Fruit fly (Drosophila melanogaster) whole organism: ENCODE data around the gene gro.

Experiments
- CG8478 ChIP-seq: fragments of >200 bp; optimal IDR thresholded peaks from 2 replicates; lab custom pipeline; 2018; ENCODE audit warnings: inconsistent platforms
- Dll ChIP-seq: fragments of >200 bp; optimal IDR thresholded peaks from 2 replicates; lab custom pipeline; 2017
- EcR ChIP-seq, 2 experiments: fragments of >200 bp; optimal IDR thresholded peaks; 2 replicates each; lab custom pipeline; 2017; ENCODE audit warnings: missing biosample characterization in 2 of 2, missing genetic modification characterization in 2 of 2, missing genetic modification reagents in 2 of 2
- pan ChIP-seq: fragments of >200 bp; optimal IDR thresholded peaks from 2 replicates; lab custom pipeline; 2017
- psq ChIP-seq: fragments of >200 bp; optimal IDR thresholded peaks from 2 replicates; lab custom pipeline; 2017
- usp ChIP-seq: fragments of >200 bp; optimal IDR thresholded peaks from 2 replicates; lab custom pipeline; 2017; ENCODE audit warnings: missing biosample characterization, missing genetic modification characterization, mixed read lengths

gro gene

DNA sequence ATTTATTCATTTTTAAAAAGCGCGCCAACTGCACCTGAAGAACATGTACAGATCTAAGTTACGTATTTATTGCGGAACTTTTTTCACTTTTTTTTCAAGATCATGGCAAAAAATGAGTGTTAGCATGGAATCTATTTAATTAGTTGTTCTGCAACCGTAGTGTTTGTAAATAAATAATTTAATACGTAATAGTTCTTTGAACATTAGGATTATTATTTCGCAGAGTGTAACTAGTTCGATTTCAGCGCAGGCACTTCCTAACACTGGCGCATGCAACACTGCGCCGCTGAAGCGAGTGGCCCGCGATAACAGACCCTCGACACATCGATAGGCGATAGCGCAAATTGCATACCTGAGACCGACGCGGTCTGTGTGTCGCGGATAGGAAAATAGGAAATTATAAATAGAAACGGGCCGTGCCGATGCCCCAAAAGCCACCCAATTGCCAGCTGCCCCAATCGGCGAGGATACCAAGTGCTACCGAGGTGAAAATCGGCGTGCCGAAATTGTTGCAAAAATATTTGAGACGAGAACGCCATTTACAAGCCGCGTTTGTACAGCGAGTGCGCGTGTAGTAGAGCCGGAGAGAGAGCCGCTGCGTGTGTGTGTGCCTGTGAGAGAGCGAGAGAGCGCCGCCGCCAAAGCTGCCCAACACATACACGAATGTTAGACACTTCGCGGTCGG lies at the start of gene gro:
Gene gro, plus strand, starts transcription at position 320 of the 685 bp plus-strand sequence.
- TF ChIP-seq CG8478 (no peak), EcR (GFP tag; optimal IDR thresholded peaks at IDR 0.05; lab: Kevin White, UChicago) (no peak), psq (lab: Kevin White, UChicago) (no peak), Dll (lab: Kevin White, UChicago) (peak; percentile 78)

dm6 chr3R:25996197-25997005 lies 45.1 kb upstream of the gro start, which contains the start of gene CG43116:
Gene CG43116, minus strand, starts transcription at chr3R:25996996.
- TF ChIP-seq pan (lab: Kevin White, UChicago), result no peak
- TF ChIP-seq Dll (lab: Kevin White, UChicago), result no peak
- TF ChIP-seq usp (GFP tag; lab: Kevin White, UChicago), result no peak
- TF ChIP-seq EcR (GFP tag; optimal IDR thresholded peaks at IDR 0.05; lab: Kevin White, UChicago), result no peak
- no peak for TF ChIP-seq psq (lab: Kevin White, UChicago)
- no peak for TF ChIP-seq CG8478

- TF ChIP-seq pan (lab: Kevin White, UChicago) (no peak), psq (lab: Kevin White, UChicago) (no peak), CG8478 (no peak), Dll (lab: Kevin White, UChicago) (no peak), EcR (GFP tag; optimal IDR thresholded peaks at IDR 0.05; lab: Kevin White, UChicago) (no peak), usp (GFP tag; lab: Kevin White, UChicago) (no peak)
Measured at dm6 chr3R:25997068-25997714, 44.3 kb upstream of the gro start.

DNA sequence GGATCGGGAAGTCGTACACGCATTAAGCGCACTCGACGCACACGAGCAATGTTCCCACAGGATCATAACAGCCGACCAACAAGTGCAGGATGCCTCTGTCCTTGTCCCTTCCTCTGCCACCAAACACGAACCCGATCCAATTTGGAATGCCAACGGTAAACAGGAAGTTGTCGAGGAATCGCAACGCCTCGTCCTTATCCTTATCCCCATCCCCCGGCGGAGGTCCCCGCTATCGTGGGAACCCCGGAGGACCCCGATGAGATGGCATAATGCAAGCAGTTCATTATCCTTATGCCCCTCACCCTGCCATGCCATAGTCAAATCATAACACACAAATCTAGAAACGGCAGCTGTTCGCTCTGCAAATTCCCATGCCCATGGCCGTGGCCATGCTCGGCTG lies 42.4 kb upstream of the gro start:
- TF ChIP-seq EcR (GFP tag; optimal IDR thresholded peaks at IDR 0.05; lab: Kevin White, UChicago) (no peak), CG8478 (no peak), psq (lab: Kevin White, UChicago) (no peak), Dll (lab: Kevin White, UChicago) (no peak), usp (GFP tag; lab: Kevin White, UChicago) (no peak), pan (lab: Kevin White, UChicago) (no peak)

DNA sequence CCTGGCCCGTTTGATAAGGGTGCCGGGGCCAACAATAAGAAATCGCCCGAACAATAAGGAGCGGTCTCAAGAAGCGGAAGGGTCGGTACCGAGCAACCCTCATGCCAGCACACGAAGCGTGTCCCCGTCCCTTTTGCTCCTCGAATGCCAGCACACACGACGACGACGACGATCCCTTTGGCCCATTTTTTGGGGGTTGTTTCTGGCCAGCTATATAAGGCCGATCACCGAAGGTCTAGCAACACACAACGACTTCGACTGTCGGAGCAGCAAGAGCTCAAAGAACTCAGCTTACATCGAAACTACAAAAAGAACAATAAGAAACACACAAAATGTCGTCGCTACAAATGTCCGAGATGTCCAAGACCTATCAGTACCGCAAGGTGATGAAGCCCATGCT lies 41.9 kb upstream of the gro start:
- no peak for TF ChIP-seq EcR (GFP tag; optimal IDR thresholded peaks at IDR 0.05; lab: Kevin White, UChicago)
- TF ChIP-seq usp (GFP tag; lab: Kevin White, UChicago), result no peak
- no peak for TF ChIP-seq Dll (lab: Kevin White, UChicago)
- no peak for TF ChIP-seq pan (lab: Kevin White, UChicago)
- no peak for TF ChIP-seq CG8478
- no peak for TF ChIP-seq psq (lab: Kevin White, UChicago)

DNA sequence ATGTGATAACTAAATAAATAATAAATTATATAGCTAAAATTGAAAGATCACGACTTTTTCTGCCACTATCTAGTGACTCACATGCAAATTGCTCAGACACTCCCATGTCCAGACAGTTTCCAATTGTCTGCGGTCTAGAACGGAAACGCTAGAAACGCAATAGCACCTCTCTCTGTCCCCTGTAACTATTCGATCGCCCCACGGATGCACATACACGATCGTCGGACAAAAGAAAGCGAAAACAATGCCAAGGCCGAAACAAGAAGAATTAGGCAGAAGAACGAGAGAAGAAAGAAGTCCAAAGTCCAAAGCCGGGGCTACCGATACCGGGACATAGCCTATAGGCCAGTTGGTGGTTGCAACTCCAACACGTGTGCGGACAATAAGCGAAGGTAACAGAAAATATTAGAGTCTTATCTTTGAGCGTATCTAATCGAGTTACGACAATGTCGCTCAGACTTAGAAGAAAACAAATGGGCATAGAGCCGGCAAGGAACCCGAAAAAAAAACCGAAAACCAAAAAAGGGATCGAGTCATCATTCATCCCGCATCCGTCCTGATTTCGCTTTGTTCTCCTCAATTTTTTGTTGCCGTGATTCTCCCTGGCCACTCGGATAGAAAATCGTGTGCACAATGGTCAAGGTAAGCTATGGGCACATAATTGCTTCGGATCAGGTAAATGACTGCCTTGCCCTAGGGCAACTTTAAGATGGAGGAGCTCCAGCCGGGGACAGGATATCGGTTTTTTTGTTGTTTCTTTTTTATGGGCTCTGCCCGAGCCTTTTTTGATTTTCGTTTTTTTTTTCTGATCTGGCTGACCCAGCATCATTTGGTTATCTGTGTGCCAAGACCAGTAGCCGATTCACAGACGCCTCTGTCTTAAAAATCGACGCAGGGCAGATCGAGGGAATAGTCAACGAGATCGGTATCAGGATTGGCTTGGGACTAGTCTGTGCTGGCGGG lies 40.5 kb upstream of the gro start:
- TF ChIP-seq usp (GFP tag; lab: Kevin White, UChicago) (no peak), Dll (lab: Kevin White, UChicago) (no peak), EcR (GFP tag; optimal IDR thresholded peaks at IDR 0.05; lab: Kevin White, UChicago) (no peak), pan (lab: Kevin White, UChicago) (no peak), psq (lab: Kevin White, UChicago) (no peak), CG8478 (no peak)

DNA sequence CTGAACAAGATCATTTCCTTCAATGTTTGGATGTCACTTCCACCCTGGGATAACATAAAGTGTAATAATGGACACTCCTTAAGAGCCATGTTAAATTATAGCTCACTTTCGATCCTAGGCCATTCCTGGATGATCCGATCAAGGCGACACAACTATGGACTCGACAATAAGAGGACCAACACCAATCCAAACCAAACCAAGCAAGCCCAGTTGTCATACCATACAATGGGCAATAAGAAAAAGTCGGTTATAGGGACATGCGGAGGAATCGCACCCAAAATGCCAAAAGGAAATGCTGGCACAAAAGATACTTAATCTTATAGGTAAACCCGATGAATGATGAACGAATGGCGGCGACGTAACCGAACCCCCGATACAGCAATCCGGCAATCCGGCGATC lies 39.5 kb upstream of the gro start:
- TF ChIP-seq psq (lab: Kevin White, UChicago) (no peak), Dll (lab: Kevin White, UChicago) (no peak), pan (lab: Kevin White, UChicago) (no peak), CG8478 (no peak), EcR (GFP tag; optimal IDR thresholded peaks at IDR 0.05; lab: Kevin White, UChicago) (no peak), usp (GFP tag; lab: Kevin White, UChicago) (no peak)

dm6 chr3R:26002570-26003332 lies 38.8 kb upstream of the gro start:
- peak; percentile 0 for TF ChIP-seq Dll (lab: Kevin White, UChicago)
- TF ChIP-seq usp (GFP tag; lab: Kevin White, UChicago), result no peak
- no peak for TF ChIP-seq psq (lab: Kevin White, UChicago)
- TF ChIP-seq pan (lab: Kevin White, UChicago), result no peak
- peak in 1 of 2 experiments; percentile 47 for TF ChIP-seq EcR (GFP tag; optimal IDR thresholded peaks at IDR 0.05; lab: Kevin White, UChicago)
- no peak for TF ChIP-seq CG8478

dm6 chr3R:26004377-26005000 lies 37.0 kb upstream of the gro start:
- TF ChIP-seq EcR (GFP tag; optimal IDR thresholded peaks at IDR 0.05; lab: Kevin White, UChicago) (peak in 1 of 2 experiments; percentile 20), usp (GFP tag; lab: Kevin White, UChicago) (no peak)

- TF ChIP-seq CG8478, result no peak
Measured at dm6 chr3R:26005619-26005977, 35.9 kb upstream of the gro start.
